Fruit fly (Drosophila melanogaster) S2 (cell line): Measurements from ENCODE around the gene CG8051.

Source experiments
- CG8478 ChIP-seq: fragments of >200 bp; optimal IDR thresholded peaks from 2 replicates; lab custom pipeline; 2018
- CTCF ChIP-seq, 2 experiments: fragments of >200 bp; optimal IDR thresholded peaks; 2 replicates each; lab custom pipeline; 2018

dm6 chrX:19264396-19264795 lies 43.3 kb downstream of the CG8051 start:
- no peak for TF ChIP-seq CG8478 (lab: Kevin White, UChicago)
- TF ChIP-seq CTCF (optimal IDR thresholded peaks at IDR 0.05; lab: Kevin White, UChicago): no peak
